Fruit fly (Drosophila melanogaster) Kc167 (cell line): Measurements from ENCODE around the gene CG32548.

Source experiments
- Myc ChIP-seq: fragments of >200 bp; optimal IDR thresholded peaks from 2 replicates; lab custom pipeline; 2017; ENCODE audit warnings: missing external identifiers
- Sin3A ChIP-seq: fragments of >200 bp; optimal IDR thresholded peaks from 2 replicates; lab custom pipeline; 2018; ENCODE audit warnings: missing external identifiers
- h ChIP-seq: fragments of >200 bp; optimal IDR thresholded peaks from 3 replicates; lab custom pipeline; 2018; ENCODE audit warnings: missing external identifiers
- insv ChIP-seq: fragments of >200 bp; optimal IDR thresholded peaks from 3 replicates; lab custom pipeline; 2018; ENCODE audit warnings: missing external identifiers
- psq ChIP-seq: fragments of >200 bp; optimal IDR thresholded peaks from 2 replicates; lab custom pipeline; 2017; ENCODE audit warnings: missing external identifiers
- ttk ChIP-seq: sonication (Bioruptor generic); optimal IDR thresholded peaks from 2 replicates; lab custom pipeline; 2017; ENCODE audit warnings: missing external identifiers

DNA sequence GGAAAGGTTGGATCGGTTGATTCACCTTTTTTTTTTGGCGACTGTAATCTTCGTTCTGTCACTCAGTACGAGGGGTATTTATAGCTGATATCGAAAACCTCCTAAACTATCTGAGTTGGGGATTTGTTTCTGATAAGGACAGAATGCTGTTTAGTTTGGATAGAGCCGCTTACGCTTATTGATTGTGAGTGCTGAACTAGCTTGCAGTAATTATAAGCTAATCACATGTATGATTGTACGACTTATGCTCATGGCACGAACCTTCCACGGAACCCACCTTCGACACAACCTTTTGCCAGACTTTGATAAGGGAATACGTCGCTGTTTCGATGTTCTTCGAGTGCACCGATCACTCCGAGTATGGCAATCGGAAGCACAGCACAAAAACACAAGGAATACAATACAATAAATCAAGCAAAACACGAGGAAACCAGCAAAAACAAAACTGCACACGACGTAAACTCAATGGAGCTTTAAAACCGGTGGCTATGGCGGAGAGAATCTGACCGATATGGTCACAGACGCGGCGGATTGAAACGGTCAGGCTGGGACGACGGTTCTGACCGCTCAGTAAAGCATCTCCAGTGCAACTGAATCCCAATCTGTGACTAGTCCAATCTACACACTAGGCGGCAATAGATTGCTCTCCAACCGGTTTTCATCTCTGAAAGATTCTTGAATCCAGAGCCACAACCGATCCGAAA lies 46.1 kb upstream of the CG32548 start, which contains the start of gene psh:
- no peak for TF ChIP-seq h (lab: Kevin White, UChicago)
- no peak for TF ChIP-seq psq (lab: Kevin White, UChicago)
- no peak for TF ChIP-seq Sin3A
- TF ChIP-seq ttk (lab: Kevin White, UChicago), result no peak
- TF ChIP-seq insv, result no peak
- TF ChIP-seq Myc, result no peak
